Fruit fly (Drosophila melanogaster) whole organism, embryonic: ENCODE results near the gene Larp7.

Experiments used
- CG10462 ChIP-seq: fragments of 200-800 bp; sonication (Bioruptor generic); optimal IDR thresholded peaks from 2 replicates; lab custom pipeline; 2016; ENCODE audit warnings: missing biosample characterization, missing genetic modification characterization
- CG11504 ChIP-seq: fragments of 200-800 bp; sonication (Bioruptor generic); optimal IDR thresholded peaks from 3 replicates; lab custom pipeline; 2019; ENCODE audit warnings: missing biosample characterization, mild to moderate bottlenecking, missing genetic modification characterization, moderate library complexity
- CG14667 ChIP-seq: fragments of 200-800 bp; sonication (Bioruptor generic); IDR thresholded peaks from 2 replicates; pipeline ENCODE4 v1.3.6; 2022; ENCODE audit warnings: missing biosample characterization, missing genetic modification characterization
- CG32532 ChIP-seq: fragments of 200-800 bp; sonication (Bioruptor generic); IDR thresholded peaks from 2 replicates; pipeline ENCODE4 v1.3.6; 2022; ENCODE audit warnings: missing biosample characterization, missing genetic modification characterization
- CG43689 ChIP-seq: fragments of 200-800 bp; sonication (Bioruptor generic); IDR thresholded peaks from 2 replicates; pipeline ENCODE4 v1.3.6; 2022; ENCODE audit warnings: missing biosample characterization, missing genetic modification characterization
- Hmx ChIP-seq: fragments of 200-800 bp; sonication (Bioruptor generic); optimal IDR thresholded peaks from 2 replicates; lab custom pipeline; 2016; ENCODE audit warnings: missing biosample characterization, missing genetic modification characterization
- Sry-δ ChIP-seq: fragments of 200-800 bp; sonication (Bioruptor generic); optimal IDR thresholded peaks from 2 replicates; lab custom pipeline; 2016; ENCODE audit warnings: missing biosample characterization, missing genetic modification characterization
- YL-1 ChIP-seq: fragments of 200-800 bp; sonication (Bioruptor generic); optimal IDR thresholded peaks from 3 replicates; lab custom pipeline; 2017; ENCODE audit warnings: missing biosample characterization, mild to moderate bottlenecking, missing genetic modification characterization
- fd64A ChIP-seq: fragments of 200-800 bp; sonication (Bioruptor generic); optimal IDR thresholded peaks from 3 replicates; lab custom pipeline; 2018; ENCODE audit warnings: missing biosample characterization, mild to moderate bottlenecking, missing genetic modification characterization
- oc ChIP-seq: fragments of 200-800 bp; sonication (Bioruptor generic); optimal IDR thresholded peaks from 2 replicates; lab custom pipeline; 2018; ENCODE audit warnings: missing biosample characterization, mild to moderate bottlenecking, missing genetic modification characterization, moderate library complexity
- ranshi ChIP-seq: fragments of 200-800 bp; sonication (Bioruptor generic); IDR thresholded peaks from 2 replicates; pipeline ENCODE4 v1.3.6; 2022; ENCODE audit warnings: missing biosample characterization, missing genetic modification characterization
- stc ChIP-seq: fragments of 200-800 bp; sonication (Bioruptor generic); IDR thresholded peaks from 2 replicates; pipeline ENCODE4 v1.3.6; 2022; ENCODE audit warnings: missing biosample characterization, missing genetic modification characterization

- TF ChIP-seq CG11504 (tag; lab: Kevin White, UChicago) = no peak
- no peak for TF ChIP-seq CG14667
- no peak for TF ChIP-seq stc (GFP tag; lab: Robert Waterston, UW)
- TF ChIP-seq oc (tag; lab: Kevin White, UChicago) = no peak
- no peak for TF ChIP-seq fd64A
- TF ChIP-seq CG32532 = no peak
- no peak for TF ChIP-seq CG10462 (GFP tag; lab: Kevin White, UChicago)
- no peak for TF ChIP-seq Sry-δ (GFP tag; lab: Kevin White, UChicago)
- TF ChIP-seq YL-1 (GFP tag; lab: Kevin White, UChicago) = no peak
- no peak for TF ChIP-seq CG43689 (GFP tag; lab: Robert Waterston, UW)
- no peak for TF ChIP-seq ranshi (GFP tag; lab: Robert Waterston, UW)
- TF ChIP-seq Hmx = no peak
These were observed 42.8 kb downstream of the Larp7 start for dm6 chrX:9286386-9286785.
